Fruit fly (Drosophila melanogaster): ENCODE results near the gene Or22c.

DNA sequence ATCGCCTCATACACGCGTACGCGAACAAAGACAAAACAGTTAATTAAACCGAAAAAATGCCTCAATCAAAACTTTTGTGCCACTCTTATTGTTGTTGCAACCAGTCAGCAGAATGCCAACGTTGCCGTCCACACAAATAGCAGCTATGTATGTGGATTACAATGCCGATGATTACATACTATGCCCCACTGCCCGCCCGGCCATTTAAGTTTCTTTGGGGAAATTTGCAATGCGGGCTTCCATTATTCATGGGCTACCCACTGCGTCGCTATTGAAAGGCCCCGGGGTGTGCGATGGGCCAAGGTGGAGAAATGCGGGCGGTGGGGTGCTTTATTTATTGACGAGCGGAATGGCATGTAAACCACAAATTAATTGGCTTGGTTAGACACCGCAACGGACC, 30.0 kb downstream of the Or22c start:
- TF ChIP-seq EcR (GFP tag; optimal IDR thresholded peaks at IDR 0.05), result no peak
- TF ChIP-seq usp (GFP tag; optimal IDR thresholded peaks at IDR 0.05), result no peak

Data from whole organism.